Fruit fly (Drosophila melanogaster) whole organism, embryonic: Measurements from ENCODE around the gene CG6356.
A peak's percentile ranks its signal among the peaks of the same experiment; 100 is the strongest.

Experiments
- ATbp ChIP-seq: fragments of 200-800 bp; sonication (Bioruptor generic); optimal IDR thresholded peaks from 2 replicates; lab custom pipeline; 2017; ENCODE audit warnings: missing biosample characterization, mild to moderate bottlenecking, missing genetic modification characterization, missing genetic modification reagents
- Antp ChIP-seq: fragments of 200-800 bp; sonication (Bioruptor generic); optimal IDR thresholded peaks from 3 replicates; lab custom pipeline; 2016; ENCODE audit warnings: missing biosample characterization, missing genetic modification characterization
- Bdp1 ChIP-seq: fragments of 200-800 bp; sonication (Bioruptor generic); optimal IDR thresholded peaks from 3 replicates; lab custom pipeline; 2016; ENCODE audit warnings: missing biosample characterization, missing genetic modification characterization
- CG1024 ChIP-seq: fragments of 200-800 bp; sonication (Bioruptor generic); IDR thresholded peaks from 2 replicates; pipeline ENCODE4 v1.3.6; 2022; ENCODE audit warnings: missing biosample characterization, missing genetic modification characterization
- CG12391 ChIP-seq: fragments of 200-800 bp; sonication (Bioruptor generic); optimal IDR thresholded peaks from 3 replicates; lab custom pipeline; 2018; ENCODE audit warnings: missing biosample characterization, mild to moderate bottlenecking, missing genetic modification characterization, moderate library complexity
- CG13296 ChIP-seq: fragments of 200-800 bp; sonication (Bioruptor generic); optimal IDR thresholded peaks from 3 replicates; lab custom pipeline; 2018; ENCODE audit warnings: missing biosample characterization, mild to moderate bottlenecking, missing genetic modification characterization
- CG13424 ChIP-seq: fragments of 200-800 bp; sonication (Bioruptor generic); optimal IDR thresholded peaks from 2 replicates; lab custom pipeline; 2019; ENCODE audit warnings: missing biosample characterization, mild to moderate bottlenecking, missing genetic modification characterization, moderate library complexity
- CG13894 ChIP-seq: fragments of 200-800 bp; sonication (Bioruptor generic); optimal IDR thresholded peaks from 3 replicates; lab custom pipeline; 2018; ENCODE audit warnings: missing biosample characterization, mild to moderate bottlenecking, missing genetic modification characterization, moderate library complexity
- CG16863 ChIP-seq: fragments of 200-800 bp; sonication (Bioruptor generic); optimal IDR thresholded peaks from 3 replicates; lab custom pipeline; 2016; ENCODE audit warnings: missing biosample characterization, missing genetic modification characterization
- CG30020 ChIP-seq: fragments of 200-800 bp; optimal IDR thresholded peaks from 2 replicates; lab custom pipeline; 2019; ENCODE audit warnings: missing biosample characterization, mild to moderate bottlenecking, missing genetic modification characterization, moderate library complexity
- CG34422 ChIP-seq: fragments of 200-800 bp; sonication (Bioruptor generic); IDR thresholded peaks from 3 replicates; pipeline ENCODE4 v1.3.6; 2022; ENCODE audit warnings: missing biosample characterization, missing genetic modification characterization
- CG4360 ChIP-seq: fragments of 200-800 bp; sonication (Bioruptor generic); IDR thresholded peaks from 2 replicates; pipeline ENCODE4 v1.3.6; 2022; ENCODE audit warnings: missing biosample characterization, missing genetic modification characterization
- CG6254 ChIP-seq: fragments of 200-800 bp; sonication (Bioruptor generic); optimal IDR thresholded peaks from 3 replicates; lab custom pipeline; 2017; ENCODE audit warnings: mild to moderate bottlenecking, missing biosample characterization, missing genetic modification reagents, missing genetic modification characterization
- CG6765 ChIP-seq: fragments of 200-800 bp; sonication (Bioruptor generic); optimal IDR thresholded peaks from 3 replicates; lab custom pipeline; 2017; ENCODE audit warnings: missing biosample characterization, mild to moderate bottlenecking, missing genetic modification characterization
- CG9609 ChIP-seq: fragments of 200-800 bp; sonication (Bioruptor generic); optimal IDR thresholded peaks from 3 replicates; lab custom pipeline; 2016; ENCODE audit warnings: missing biosample characterization, missing genetic modification characterization
- CG9817 ChIP-seq: fragments of 200-800 bp; sonication (Bioruptor generic); optimal IDR thresholded peaks from 2 replicates; lab custom pipeline; 2018; ENCODE audit warnings: missing biosample characterization, mild to moderate bottlenecking, missing genetic modification characterization, moderate library complexity
- Eip74EF ChIP-seq, 2 experiments: fragments of 200-800 bp in 1 of 2; fragments of >200 bp in 1 of 2; sonication (Bioruptor generic) in 1 of 2; optimal IDR thresholded peaks; 2 replicates each; lab custom pipeline; 2017 to 2019; ENCODE audit warnings: missing biosample characterization in 2 of 2, missing genetic modification characterization in 2 of 2, mild to moderate bottlenecking in 1 of 2, moderate library complexity in 1 of 2
- HLH4C ChIP-seq: fragments of 200-800 bp; sonication (Bioruptor generic); IDR thresholded peaks from 3 replicates; pipeline ENCODE4 v1.3.6; 2022; ENCODE audit warnings: missing biosample characterization, missing genetic modification characterization; ENCODE audit not compliant: partially characterized antibody
- NK7.1 ChIP-seq: fragments of 200-800 bp; sonication (Bioruptor generic); optimal IDR thresholded peaks from 3 replicates; lab custom pipeline; 2016; ENCODE audit warnings: missing biosample characterization, missing genetic modification characterization
- Opbp ChIP-seq: fragments of 200-800 bp; sonication (Bioruptor generic); IDR thresholded peaks from 3 replicates; pipeline ENCODE4 v1.3.6; 2022; ENCODE audit warnings: missing biosample characterization, missing genetic modification characterization; ENCODE audit not compliant: partially characterized antibody
- Rx ChIP-seq: fragments of 200-800 bp; sonication (Bioruptor generic); IDR thresholded peaks from 2 replicates; pipeline ENCODE4 v1.3.6; 2022; ENCODE audit warnings: missing biosample characterization, missing genetic modification characterization
- Ssrp ChIP-seq: fragments of 200-800 bp; sonication (Bioruptor generic); optimal IDR thresholded peaks from 2 replicates; lab custom pipeline; 2018; ENCODE audit warnings: missing biosample characterization, mild to moderate bottlenecking, missing genetic modification characterization, moderate library complexity
- Stat92E ChIP-seq, 3 experiments: fragments of >200 bp in 2 of 3; fragments of 200-800 bp in 1 of 3; sonication (Bioruptor generic) in 1 of 3; optimal IDR thresholded peaks; 2 replicates each; lab custom pipeline; 2017 to 2019; ENCODE audit warnings: missing biosample characterization in 3 of 3, missing genetic modification characterization in 3 of 3, mild to moderate bottlenecking in 1 of 3, moderate library complexity in 1 of 3
- YL-1 ChIP-seq: fragments of 200-800 bp; sonication (Bioruptor generic); optimal IDR thresholded peaks from 3 replicates; lab custom pipeline; 2017; ENCODE audit warnings: missing biosample characterization, mild to moderate bottlenecking, missing genetic modification characterization
- bigmax ChIP-seq: fragments of 200-800 bp; sonication (Bioruptor generic); optimal IDR thresholded peaks from 2 replicates; lab custom pipeline; 2018; ENCODE audit warnings: missing biosample characterization, mild to moderate bottlenecking, missing genetic modification characterization
- cg ChIP-seq: fragments of 200-800 bp; sonication (Bioruptor generic); optimal IDR thresholded peaks from 3 replicates; lab custom pipeline; 2019; ENCODE audit warnings: missing biosample characterization, mild to moderate bottlenecking, missing genetic modification characterization, moderate library complexity
- corto ChIP-seq: fragments of 200-800 bp; sonication (Bioruptor generic); optimal IDR thresholded peaks from 2 replicates; lab custom pipeline; 2016; ENCODE audit warnings: missing biosample characterization, mild to moderate bottlenecking, missing genetic modification characterization, moderate library complexity
- dati ChIP-seq: fragments of 200-800 bp; sonication (Bioruptor generic); IDR thresholded peaks from 2 replicates; pipeline ENCODE4 v1.3.6; 2022; ENCODE audit warnings: missing biosample characterization, missing genetic modification characterization
- dm ChIP-seq: fragments of 200-800 bp; sonication (Bioruptor generic); optimal IDR thresholded peaks from 3 replicates; lab custom pipeline; 2016; ENCODE audit warnings: missing biosample characterization, missing genetic modification characterization
- exex ChIP-seq: fragments of 200-800 bp; sonication (Bioruptor generic); optimal IDR thresholded peaks from 4 replicates; lab custom pipeline; 2018; ENCODE audit warnings: missing biosample characterization, mild to moderate bottlenecking, missing genetic modification characterization, moderate library complexity
- grn ChIP-seq: fragments of 200-800 bp; sonication (Bioruptor generic); optimal IDR thresholded peaks from 3 replicates; lab custom pipeline; 2017; ENCODE audit warnings: missing biosample characterization, missing genetic modification characterization
- hkb ChIP-seq, 2 experiments: fragments of 200-800 bp in 1 of 2; fragments of >200 bp in 1 of 2; sonication (Bioruptor generic) in 1 of 2; IDR thresholded peaks in 1 of 2; optimal IDR thresholded peaks in 1 of 2; 2 replicates each; pipeline versions ENCODE4 v1.3.6 to Lab custom; 2017 to 2022; ENCODE audit warnings: missing biosample characterization in 1 of 2, missing genetic modification characterization in 1 of 2
- kah ChIP-seq: fragments of 200-800 bp; sonication (Bioruptor generic); optimal IDR thresholded peaks from 2 replicates; lab custom pipeline; 2018; ENCODE audit warnings: missing biosample characterization, mild to moderate bottlenecking, missing genetic modification characterization
- kni ChIP-seq: fragments of 200-800 bp; sonication (Bioruptor generic); optimal IDR thresholded peaks from 3 replicates; lab custom pipeline; 2017; ENCODE audit warnings: mild to moderate bottlenecking, missing biosample characterization, missing genetic modification reagents, missing genetic modification characterization
- knrl ChIP-seq: fragments of 200-800 bp; sonication (Bioruptor generic); IDR thresholded peaks from 3 replicates; pipeline ENCODE4 v1.3.6; 2022; ENCODE audit warnings: missing biosample characterization, missing genetic modification characterization; ENCODE audit not compliant: partially characterized antibody
- nau ChIP-seq: fragments of 200-800 bp; sonication (Bioruptor generic); optimal IDR thresholded peaks from 3 replicates; lab custom pipeline; 2017; ENCODE audit warnings: missing biosample characterization, mild to moderate bottlenecking, missing genetic modification characterization, missing genetic modification reagents
- odd ChIP-seq: fragments of 200-800 bp; sonication (Bioruptor generic); optimal IDR thresholded peaks from 2 replicates; lab custom pipeline; 2017; ENCODE audit warnings: missing biosample characterization, mild to moderate bottlenecking, missing genetic modification characterization
- pita ChIP-seq: fragments of 200-800 bp; sonication (Bioruptor generic); optimal IDR thresholded peaks from 2 replicates; lab custom pipeline; 2017; ENCODE audit warnings: missing biosample characterization, mild to moderate bottlenecking, missing genetic modification characterization
- pnt ChIP-seq: fragments of 200-800 bp; sonication (Bioruptor generic); optimal IDR thresholded peaks from 3 replicates; lab custom pipeline; 2016; ENCODE audit warnings: missing biosample characterization, missing genetic modification characterization
- sqz ChIP-seq: fragments of 200-800 bp; sonication (Bioruptor generic); optimal IDR thresholded peaks from 3 replicates; lab custom pipeline; 2018; ENCODE audit warnings: missing biosample characterization, mild to moderate bottlenecking, missing genetic modification characterization

CG6356 gene

DNA sequence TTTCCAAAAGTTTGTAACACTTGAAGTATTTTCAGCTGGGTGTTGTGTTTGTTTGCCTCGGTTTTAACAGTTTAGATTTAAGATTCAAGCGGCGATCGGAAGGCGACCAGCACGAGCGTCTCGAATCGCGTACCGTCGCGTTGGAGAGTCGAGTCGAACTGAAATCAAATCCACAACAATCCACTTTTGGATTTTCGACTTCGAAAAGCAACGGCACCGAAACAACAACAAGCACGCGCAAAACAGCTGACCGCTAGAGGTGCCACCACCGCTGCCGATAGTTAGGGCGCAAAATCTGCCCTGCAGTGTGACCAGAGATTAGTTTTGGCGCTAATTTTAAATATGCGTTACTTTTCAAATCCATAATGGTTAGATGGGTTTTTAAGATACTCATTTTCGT lies 12.7 kb upstream of the CG6356 start, which contains the start of gene jar (continued):
- no peak for TF ChIP-seq corto (GFP tag; lab: Kevin White, UChicago)
- TF ChIP-seq CG6765 (GFP tag; lab: Kevin White, UChicago), result no peak
- TF ChIP-seq CG4360 (GFP tag; lab: Robert Waterston, UW), result peak; percentile 99
- TF ChIP-seq odd (GFP tag; lab: Kevin White, UChicago), result peak; percentile 22
- peak; percentile 45 for TF ChIP-seq CG1024 (GFP tag; lab: Robert Waterston, UW)
- peak; percentile 16 for TF ChIP-seq CG13296 (GFP tag; lab: Kevin White, UChicago)
- peak; percentile 77 for TF ChIP-seq CG13894 (tag; lab: Kevin White, UChicago)
- TF ChIP-seq CG6254 (GFP tag; lab: Kevin White, UChicago), result no peak
- peak; percentile 95 for TF ChIP-seq Opbp
- no peak for TF ChIP-seq CG9609 (GFP tag; lab: Kevin White, UChicago)
- no peak for TF ChIP-seq Rx (GFP tag; lab: Robert Waterston, UW)
- no peak for TF ChIP-seq dati (GFP tag; lab: Robert Waterston, UW)
- TF ChIP-seq Stat92E (GFP tag; optimal IDR thresholded peaks at IDR 0.05; lab: Kevin White, UChicago), result peak in 1 of 3 experiments; percentile 73
- peak; percentile 71 for TF ChIP-seq grn (GFP tag; lab: Kevin White, UChicago)
- no peak for TF ChIP-seq hkb (optimal IDR thresholded peaks at IDR 0.05; lab: Kevin White, UChicago)
- TF ChIP-seq hkb (GFP tag; IDR thresholded peaks at IDR 0.05; lab: Robert Waterston, UW), result peak; percentile 39; the same call in 1 of the 2 replicates
- TF ChIP-seq pnt (GFP tag; lab: Kevin White, UChicago), result no peak
- no peak for TF ChIP-seq CG9817
- peak; percentile 15 for TF ChIP-seq YL-1 (GFP tag; lab: Kevin White, UChicago)
- TF ChIP-seq Bdp1 (GFP tag; lab: Kevin White, UChicago), result peak; percentile 64
- TF ChIP-seq NK7.1 (GFP tag; lab: Kevin White, UChicago), result no peak
- peak; percentile 27 for TF ChIP-seq cg (GFP tag; lab: Kevin White, UChicago)
- TF ChIP-seq Eip74EF (GFP tag; optimal IDR thresholded peaks at IDR 0.05; lab: Kevin White, UChicago), result peak in 1 of 2 experiments; percentile 60
- peak; percentile 21 for TF ChIP-seq ATbp
- no peak for TF ChIP-seq Ssrp (tag; lab: Kevin White, UChicago)
- TF ChIP-seq CG30020, result peak; percentile 11
- TF ChIP-seq sqz (GFP tag; lab: Kevin White, UChicago), result peak; percentile 43
- no peak for TF ChIP-seq Antp (GFP tag; lab: Kevin White, UChicago)
- no peak for TF ChIP-seq pita (GFP tag; lab: Kevin White, UChicago)
- TF ChIP-seq exex (tag; lab: Kevin White, UChicago), result peak; percentile 22
- TF ChIP-seq kni (GFP tag; lab: Kevin White, UChicago), result peak; percentile 62
- TF ChIP-seq CG34422 (GFP tag; lab: Robert Waterston, UW), result peak; percentile 79; the same call in 2 of the 3 replicates
- TF ChIP-seq dm, result peak; percentile 36
- TF ChIP-seq CG16863 (GFP tag; lab: Kevin White, UChicago), result no peak
- peak; percentile 34 for TF ChIP-seq kah (GFP tag; lab: Kevin White, UChicago)
- no peak for TF ChIP-seq CG13424 (tag; lab: Kevin White, UChicago)
- peak; percentile 73 for TF ChIP-seq HLH4C
- TF ChIP-seq bigmax, result peak; percentile 50
- peak; percentile 31 for TF ChIP-seq nau (GFP tag; lab: Kevin White, UChicago)
- peak; percentile 55 for TF ChIP-seq CG12391
- TF ChIP-seq knrl (GFP tag; lab: Robert Waterston, UW), result peak; percentile 88
